Worm (Caenorhabditis elegans) whole organism, mixed stage, embryonic: ENCODE data around the gene F28H6.7.

Experiments
- M03D4.4 ChIP-seq: sonication (generic microtip); optimal IDR thresholded peaks from 2 replicates; lab custom pipeline; 2017; ENCODE audit warnings: mild to moderate bottlenecking, missing genetic modification characterization, missing compliant biosample characterization
- bed-3 ChIP-seq: fragments of 200-800 bp; sonication (Bioruptor generic); optimal IDR thresholded peaks from 3 replicates; lab custom pipeline; 2018; ENCODE audit warnings: mild to moderate bottlenecking, missing genetic modification characterization, moderate library complexity, missing compliant biosample characterization
- blmp-1 ChIP-seq: fragments of 150-350 bp; optimal IDR thresholded peaks from 2 replicates; lab custom pipeline; 2014; ENCODE audit warnings: missing biosample characterization, missing genetic modification characterization
- ceh-39 ChIP-seq: fragments of 150-350 bp; optimal IDR thresholded peaks from 2 replicates; lab custom pipeline; 2014; ENCODE audit warnings: missing biosample characterization, missing genetic modification characterization
- ceh-83 ChIP-seq: fragments of 200-800 bp; sonication (Bioruptor generic); optimal IDR thresholded peaks from 2 replicates; lab custom pipeline; 2018; ENCODE audit warnings: mild to moderate bottlenecking, missing genetic modification characterization, missing compliant biosample characterization
- ces-1 ChIP-seq: fragments of 150-350 bp; optimal IDR thresholded peaks from 2 replicates; lab custom pipeline; 2014; ENCODE audit warnings: missing biosample characterization, missing genetic modification reagents, missing genetic modification characterization
- cnd-1 ChIP-seq: fragments of 200-800 bp; sonication (Bioruptor generic); optimal IDR thresholded peaks from 2 replicates; lab custom pipeline; 2018; ENCODE audit warnings: mild to moderate bottlenecking, missing genetic modification characterization, missing compliant biosample characterization
- elt-3 ChIP-seq: fragments of 150-350 bp; optimal IDR thresholded peaks from 2 replicates; lab custom pipeline; 2014; ENCODE audit warnings: missing biosample characterization, missing genetic modification characterization
- flh-1 ChIP-seq: fragments of 200-800 bp; sonication (Bioruptor generic); optimal IDR thresholded peaks from 2 replicates; lab custom pipeline; 2018; ENCODE audit warnings: mild to moderate bottlenecking, missing genetic modification characterization, moderate library complexity, missing compliant biosample characterization
- hlh-1 ChIP-seq: fragments of 150-350 bp; optimal IDR thresholded peaks from 2 replicates; lab custom pipeline; 2014; ENCODE audit warnings: missing biosample characterization, missing genetic modification reagents, missing genetic modification characterization
- lin-13 ChIP-seq: fragments of 150-350 bp; optimal IDR thresholded peaks from 2 replicates; lab custom pipeline; 2014; ENCODE audit warnings: missing biosample characterization, missing genetic modification characterization
- lin-32 ChIP-seq: fragments of 200-800 bp; sonication (Bioruptor generic); optimal IDR thresholded peaks from 2 replicates; lab custom pipeline; 2018; ENCODE audit warnings: mild to moderate bottlenecking, missing genetic modification characterization, missing compliant biosample characterization
- lsy-2 ChIP-seq: fragments of 150-350 bp; optimal IDR thresholded peaks from 2 replicates; lab custom pipeline; 2014; ENCODE audit warnings: missing biosample characterization, missing genetic modification characterization
- mab-5 ChIP-seq: fragments of 150-350 bp; optimal IDR thresholded peaks from 2 replicates; lab custom pipeline; 2014; ENCODE audit warnings: missing biosample characterization, missing genetic modification characterization
- mep-1 ChIP-seq: fragments of 150-350 bp; optimal IDR thresholded peaks from 2 replicates; lab custom pipeline; 2017; ENCODE audit warnings: missing biosample characterization, missing genetic modification reagents, missing genetic modification characterization, inconsistent platforms
- nhr-12 ChIP-seq: fragments of 150-350 bp; optimal IDR thresholded peaks from 2 replicates; lab custom pipeline; 2014; ENCODE audit warnings: missing biosample characterization, missing genetic modification characterization
- nhr-2 ChIP-seq: fragments of 150-350 bp; optimal IDR thresholded peaks from 2 replicates; lab custom pipeline; 2014; ENCODE audit warnings: missing biosample characterization, missing genetic modification characterization
- nhr-237 ChIP-seq: fragments of 150-350 bp; optimal IDR thresholded peaks from 2 replicates; lab custom pipeline; 2014; ENCODE audit warnings: missing biosample characterization, missing genetic modification characterization
- nhr-28 ChIP-seq: fragments of 150-350 bp; optimal IDR thresholded peaks from 2 replicates; lab custom pipeline; 2014; ENCODE audit warnings: missing biosample characterization, missing genetic modification characterization
- nhr-76 ChIP-seq: sonication (generic microtip); optimal IDR thresholded peaks from 2 replicates; lab custom pipeline; 2017; ENCODE audit warnings: missing biosample characterization, missing genetic modification characterization
- pha-4 ChIP-seq: fragments of 150-350 bp; optimal IDR thresholded peaks from 2 replicates; lab custom pipeline; 2018; ENCODE audit warnings: missing biosample characterization, missing genetic modification reagents, missing genetic modification characterization
- sem-2 ChIP-seq: fragments of 200-800 bp; sonication (Bioruptor generic); optimal IDR thresholded peaks from 2 replicates; lab custom pipeline; 2018; ENCODE audit warnings: mild to moderate bottlenecking, missing genetic modification characterization, missing compliant biosample characterization
- snpc-4 ChIP-seq: fragments of 150-350 bp; optimal IDR thresholded peaks from 2 replicates; lab custom pipeline; 2014; ENCODE audit warnings: missing biosample characterization, missing genetic modification characterization
- sptf-1 ChIP-seq: sonication (generic microtip); optimal IDR thresholded peaks from 2 replicates; lab custom pipeline; 2017; ENCODE audit warnings: mild to moderate bottlenecking, missing genetic modification characterization, moderate library complexity, missing compliant biosample characterization
- tbx-8 ChIP-seq: fragments of 200-800 bp; sonication (Bioruptor generic); optimal IDR thresholded peaks from 2 replicates; lab custom pipeline; 2018; ENCODE audit warnings: mild to moderate bottlenecking, missing genetic modification characterization, moderate library complexity, missing compliant biosample characterization
- unc-120 ChIP-seq: sonication (generic microtip); optimal IDR thresholded peaks from 2 replicates; lab custom pipeline; 2017; ENCODE audit warnings: missing genetic modification characterization, missing compliant biosample characterization; ENCODE audit not compliant: poor library complexity, severe bottlenecking
- unc-39 ChIP-seq: fragments of 150-350 bp; optimal IDR thresholded peaks from 2 replicates; lab custom pipeline; 2014; ENCODE audit warnings: missing biosample characterization, missing genetic modification characterization
- unc-62 ChIP-seq: fragments of 150-350 bp; optimal IDR thresholded peaks from 2 replicates; lab custom pipeline; 2014; ENCODE audit warnings: missing biosample characterization, missing genetic modification reagents, missing genetic modification characterization
- zip-8 ChIP-seq: fragments of 150-350 bp; optimal IDR thresholded peaks from 2 replicates; lab custom pipeline; 2014; ENCODE audit warnings: missing biosample characterization, missing genetic modification characterization
- ztf-11 ChIP-seq: fragments of 150-350 bp; optimal IDR thresholded peaks from 2 replicates; lab custom pipeline; 2014; ENCODE audit warnings: missing biosample characterization, missing genetic modification characterization

F28H6.7 gene

ce11 chrX:14127291-14127922 lies 11.5 kb downstream of the F28H6.7 start, which contains the start of gene F28H6.4:
Gene F28H6.4, plus strand, starts transcription at chrX:14127872.
- TF ChIP-seq sptf-1 = peak; percentile 3
- TF ChIP-seq cnd-1 (tag; lab: Kevin White, UChicago) = no peak

- TF ChIP-seq unc-120 = no peak
- no peak for TF ChIP-seq ceh-83 (GFP tag; lab: Kevin White, UChicago)
- no peak for TF ChIP-seq nhr-237 (tag; lab: Kevin White, UChicago)
- no peak for TF ChIP-seq sem-2 (GFP tag; lab: Kevin White, UChicago)
- no peak for TF ChIP-seq nhr-28 (tag; lab: Kevin White, UChicago)
- no peak for TF ChIP-seq unc-62
- TF ChIP-seq flh-1 (GFP tag; lab: Kevin White, UChicago) = no peak
- TF ChIP-seq blmp-1 = no peak
- TF ChIP-seq tbx-8 (GFP tag; lab: Kevin White, UChicago) = no peak
- TF ChIP-seq hlh-1 (tag; lab: Kevin White, UChicago) = no peak
- TF ChIP-seq cnd-1 (tag; lab: Kevin White, UChicago) = no peak
- TF ChIP-seq lsy-2 (tag; lab: Kevin White, UChicago) = no peak
- no peak for TF ChIP-seq mab-5 (tag; lab: Kevin White, UChicago)
- TF ChIP-seq nhr-12 (tag; lab: Kevin White, UChicago) = no peak
- TF ChIP-seq pha-4 (tag; lab: Kevin White, UChicago) = no peak
- no peak for TF ChIP-seq lin-32
- TF ChIP-seq nhr-76 = no peak
- no peak for TF ChIP-seq mep-1
Measured at ce11 chrX:14131476-14131875, 15.6 kb downstream of the F28H6.7 start.

ce11 chrX:14132677-14133076 lies 16.8 kb downstream of the F28H6.7 start:
- no peak for TF ChIP-seq cnd-1 (tag; lab: Kevin White, UChicago)
- no peak for TF ChIP-seq nhr-2 (tag; lab: Kevin White, UChicago)
- TF ChIP-seq nhr-12 (tag; lab: Kevin White, UChicago) = no peak
- no peak for TF ChIP-seq bed-3
- TF ChIP-seq ceh-39 (tag; lab: Kevin White, UChicago) = no peak
- TF ChIP-seq sem-2 (GFP tag; lab: Kevin White, UChicago) = no peak
- TF ChIP-seq snpc-4 (tag; lab: Kevin White, UChicago) = no peak
- TF ChIP-seq unc-39 (tag; lab: Kevin White, UChicago) = no peak
- no peak for TF ChIP-seq unc-62
- no peak for TF ChIP-seq blmp-1
- TF ChIP-seq flh-1 (GFP tag; lab: Kevin White, UChicago) = no peak
- TF ChIP-seq lin-13 (tag; lab: Kevin White, UChicago) = no peak
- TF ChIP-seq nhr-76 = no peak
- TF ChIP-seq ces-1 = no peak
- no peak for TF ChIP-seq unc-120
- no peak for TF ChIP-seq hlh-1 (tag; lab: Kevin White, UChicago)
- TF ChIP-seq elt-3 = no peak
- TF ChIP-seq M03D4.4 (tag; lab: Kevin White, UChicago) = no peak
- TF ChIP-seq sptf-1 = no peak

- no peak for TF ChIP-seq ztf-11 (tag; lab: Kevin White, UChicago)
- TF ChIP-seq unc-39 (tag; lab: Kevin White, UChicago) = no peak
- TF ChIP-seq ceh-83 (GFP tag; lab: Kevin White, UChicago) = no peak
- TF ChIP-seq nhr-12 (tag; lab: Kevin White, UChicago) = no peak
- no peak for TF ChIP-seq unc-62
- no peak for TF ChIP-seq snpc-4 (tag; lab: Kevin White, UChicago)
- TF ChIP-seq bed-3 = no peak
Measured at ce11 chrX:14134244-14134643, 18.3 kb downstream of the F28H6.7 start, which contains the start of gene F28H6.8. Gene F28H6.8, minus strand, starts transcription at chrX:14134344.

- no peak for TF ChIP-seq nhr-12 (tag; lab: Kevin White, UChicago)
- TF ChIP-seq unc-120 = no peak
- TF ChIP-seq lin-32 = no peak
- TF ChIP-seq mep-1 = no peak
- no peak for TF ChIP-seq zip-8
- no peak for TF ChIP-seq nhr-76
- no peak for TF ChIP-seq snpc-4 (tag; lab: Kevin White, UChicago)
- TF ChIP-seq sem-2 (GFP tag; lab: Kevin White, UChicago) = no peak
- no peak for TF ChIP-seq bed-3
- TF ChIP-seq ztf-11 (tag; lab: Kevin White, UChicago) = no peak
- TF ChIP-seq hlh-1 (tag; lab: Kevin White, UChicago) = no peak
- TF ChIP-seq nhr-28 (tag; lab: Kevin White, UChicago) = no peak
- TF ChIP-seq blmp-1 = no peak
Measured at ce11 chrX:14134883-14135282, 19.0 kb downstream of the F28H6.7 start.
